Worm (Caenorhabditis elegans): ENCODE results near the gene dop-1.
A peak's percentile ranks its signal among the peaks of the same experiment; 100 is the strongest.

The dop-1 gene

DNA sequence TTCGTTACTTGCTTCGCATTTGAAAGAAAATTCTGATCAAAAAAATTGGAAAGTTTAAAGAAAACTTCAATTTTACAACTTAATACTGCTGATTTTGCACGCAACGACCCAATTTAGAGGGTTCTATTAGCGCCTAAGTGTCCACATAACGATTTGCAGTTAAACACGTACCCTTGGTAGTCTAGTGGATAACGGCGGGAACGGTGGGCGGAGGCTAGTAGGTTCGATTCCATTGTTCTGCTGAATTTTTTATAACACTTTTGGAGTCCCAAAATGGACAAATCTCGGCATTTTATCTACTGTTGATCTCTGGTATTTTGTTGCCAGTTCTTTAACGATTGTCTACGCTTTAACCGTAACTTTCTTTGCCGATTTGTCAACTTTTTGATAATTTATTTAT is 34.5 kb upstream of the dop-1 start:
- no peak for TF ChIP-seq drap-1 (GFP tag; optimal IDR thresholded peaks at IDR 0.05)
- no peak for TF ChIP-seq flh-1 (GFP tag; optimal IDR thresholded peaks at IDR 0.05)
- no peak for TF ChIP-seq unc-120 (tag; optimal IDR thresholded peaks at IDR 0.05; ENCODE audit: poor library complexity, severe bottlenecking)
- TF ChIP-seq blmp-1 (tag; optimal IDR thresholded peaks at IDR 0.05): no peak
- TF ChIP-seq nhr-12 (tag; optimal IDR thresholded peaks at IDR 0.05): no peak
- TF ChIP-seq lin-32 (GFP tag; optimal IDR thresholded peaks at IDR 0.05): no peak

ce11 chrX:4451936-4452335 is 33.3 kb upstream of the dop-1 start:
- TF ChIP-seq snpc-4 (tag; optimal IDR thresholded peaks at IDR 0.05) (no peak), lsy-2 (tag; optimal IDR thresholded peaks at IDR 0.05) (no peak), ceh-43 (GFP tag; optimal IDR thresholded peaks at IDR 0.05) (no peak), unc-120 (tag; optimal IDR thresholded peaks at IDR 0.05; ENCODE audit: poor library complexity, severe bottlenecking) (no peak), drap-1 (GFP tag; optimal IDR thresholded peaks at IDR 0.05) (no peak), elt-1 (tag; optimal IDR thresholded peaks at IDR 0.05; ENCODE audit: borderline replicate concordance, insufficient read depth) (no peak), sptf-1 (tag; optimal IDR thresholded peaks at IDR 0.05) (no peak), nhr-76 (tag; optimal IDR thresholded peaks at IDR 0.05) (no peak), ham-2 (GFP tag; optimal IDR thresholded peaks at IDR 0.05) (no peak), sem-2 (GFP tag; optimal IDR thresholded peaks at IDR 0.05) (no peak), flh-1 (GFP tag; optimal IDR thresholded peaks at IDR 0.05) (no peak), ceh-83 (GFP tag; optimal IDR thresholded peaks at IDR 0.05) (no peak)

DNA sequence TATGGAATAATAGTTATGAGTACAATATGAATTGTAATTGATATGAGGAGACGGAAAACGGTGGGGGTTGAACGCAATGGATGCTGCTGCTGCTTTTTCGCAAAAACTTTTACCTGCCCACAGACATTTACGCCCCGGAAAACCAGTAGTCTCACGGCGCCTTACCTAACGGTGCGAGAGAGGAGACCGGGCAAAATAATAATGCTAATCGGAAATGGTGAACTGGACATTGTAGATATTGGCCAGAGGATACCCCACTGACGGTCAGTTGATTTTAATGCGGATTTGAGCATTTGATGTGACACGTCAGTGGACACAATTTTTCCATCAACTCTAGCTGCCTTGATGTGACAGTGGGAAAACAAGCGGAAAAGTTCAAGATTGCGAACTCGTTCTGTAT is 29.6 kb upstream of the dop-1 start, which contains the start of gene mltn-13:
Gene mltn-13 (minus strand): TSS at position 101 of the 400 bp plus-strand sequence.
- TF ChIP-seq nhr-12 (tag; optimal IDR thresholded peaks at IDR 0.05) (no peak), unc-39 (tag; optimal IDR thresholded peaks at IDR 0.05) (no peak), sem-2 (GFP tag; optimal IDR thresholded peaks at IDR 0.05) (no peak), ztf-11 (tag; optimal IDR thresholded peaks at IDR 0.05) (no peak), nhr-76 (tag; optimal IDR thresholded peaks at IDR 0.05) (no peak), ceh-43 (GFP tag; optimal IDR thresholded peaks at IDR 0.05) (no peak), tbx-8 (GFP tag; optimal IDR thresholded peaks at IDR 0.05) (no peak), mab-5 (tag; optimal IDR thresholded peaks at IDR 0.05) (no peak)

ce11 chrX:4444843-4445242 is 26.2 kb upstream of the dop-1 start:
- no peak for TF ChIP-seq hlh-1 (tag; optimal IDR thresholded peaks at IDR 0.05)
- peak; percentile 14 for TF ChIP-seq unc-120 (tag; optimal IDR thresholded peaks at IDR 0.05; ENCODE audit: poor library complexity, severe bottlenecking)
- TF ChIP-seq nhr-76 (tag; optimal IDR thresholded peaks at IDR 0.05): no peak
- no peak for TF ChIP-seq unc-62 (GFP tag; optimal IDR thresholded peaks at IDR 0.05)
- TF ChIP-seq M03D4.4 (tag; optimal IDR thresholded peaks at IDR 0.05): no peak
- peak; percentile 38 for TF ChIP-seq sptf-1 (tag; optimal IDR thresholded peaks at IDR 0.05)
- TF ChIP-seq pha-4 (tag; optimal IDR thresholded peaks at IDR 0.05): no peak
- TF ChIP-seq nhr-28 (tag; optimal IDR thresholded peaks at IDR 0.05): no peak
- TF ChIP-seq elt-1 (tag; optimal IDR thresholded peaks at IDR 0.05; ENCODE audit: borderline replicate concordance, insufficient read depth): no peak
- peak; percentile 13 for TF ChIP-seq drap-1 (GFP tag; optimal IDR thresholded peaks at IDR 0.05)
- no peak for TF ChIP-seq ztf-11 (tag; optimal IDR thresholded peaks at IDR 0.05)
- no peak for TF ChIP-seq ces-1 (GFP tag; optimal IDR thresholded peaks at IDR 0.05)
- no peak for TF ChIP-seq nhr-237 (tag; optimal IDR thresholded peaks at IDR 0.05)
- TF ChIP-seq ham-2 (GFP tag; optimal IDR thresholded peaks at IDR 0.05): no peak
- TF ChIP-seq ceh-83 (GFP tag; optimal IDR thresholded peaks at IDR 0.05): peak; percentile 74
- TF ChIP-seq blmp-1 (tag; optimal IDR thresholded peaks at IDR 0.05): no peak
- TF ChIP-seq cnd-1 (tag; optimal IDR thresholded peaks at IDR 0.05): no peak
- TF ChIP-seq nhr-12 (tag; optimal IDR thresholded peaks at IDR 0.05): no peak

ce11 chrX:4444073-4444472 is 25.4 kb upstream of the dop-1 start:
- TF ChIP-seq lsy-2 (tag; optimal IDR thresholded peaks at IDR 0.05): no peak
- peak; percentile 76 for TF ChIP-seq drap-1 (GFP tag; optimal IDR thresholded peaks at IDR 0.05)
- TF ChIP-seq mep-1 (tag; optimal IDR thresholded peaks at IDR 0.05): peak; percentile 13
- peak; percentile 58 for TF ChIP-seq ceh-43 (GFP tag; optimal IDR thresholded peaks at IDR 0.05)
- peak; percentile 84 for TF ChIP-seq sptf-1 (tag; optimal IDR thresholded peaks at IDR 0.05)
- peak; percentile 18 for TF ChIP-seq lin-13 (tag; optimal IDR thresholded peaks at IDR 0.05)
- TF ChIP-seq nhr-237 (tag; optimal IDR thresholded peaks at IDR 0.05): no peak
- TF ChIP-seq mab-5 (tag; optimal IDR thresholded peaks at IDR 0.05): no peak
- TF ChIP-seq lin-32 (GFP tag; optimal IDR thresholded peaks at IDR 0.05): peak; percentile 33
- no peak for TF ChIP-seq nhr-2 (tag; optimal IDR thresholded peaks at IDR 0.05)
- no peak for TF ChIP-seq pha-4 (tag; optimal IDR thresholded peaks at IDR 0.05)
- no peak for TF ChIP-seq unc-62 (GFP tag; optimal IDR thresholded peaks at IDR 0.05)
- peak; percentile 63 for TF ChIP-seq bed-3 (GFP tag; optimal IDR thresholded peaks at IDR 0.05)
- TF ChIP-seq zip-8 (tag; optimal IDR thresholded peaks at IDR 0.05): no peak
- TF ChIP-seq flh-1 (GFP tag; optimal IDR thresholded peaks at IDR 0.05): no peak
- no peak for TF ChIP-seq ztf-11 (tag; optimal IDR thresholded peaks at IDR 0.05)
- no peak for TF ChIP-seq hlh-1 (tag; optimal IDR thresholded peaks at IDR 0.05)
- TF ChIP-seq blmp-1 (tag; optimal IDR thresholded peaks at IDR 0.05): no peak
- no peak for TF ChIP-seq elt-3 (tag; optimal IDR thresholded peaks at IDR 0.05)
- no peak for TF ChIP-seq elt-1 (tag; optimal IDR thresholded peaks at IDR 0.05; ENCODE audit: borderline replicate concordance, insufficient read depth)
- TF ChIP-seq tbx-8 (GFP tag; optimal IDR thresholded peaks at IDR 0.05): peak; percentile 67
- TF ChIP-seq nhr-12 (tag; optimal IDR thresholded peaks at IDR 0.05): no peak
- TF ChIP-seq unc-120 (tag; optimal IDR thresholded peaks at IDR 0.05; ENCODE audit: poor library complexity, severe bottlenecking): peak; percentile 63
- TF ChIP-seq ham-2 (GFP tag; optimal IDR thresholded peaks at IDR 0.05): no peak
- TF ChIP-seq unc-39 (tag; optimal IDR thresholded peaks at IDR 0.05): no peak
- peak; percentile 84 for TF ChIP-seq M03D4.4 (tag; optimal IDR thresholded peaks at IDR 0.05)
- TF ChIP-seq ceh-83 (GFP tag; optimal IDR thresholded peaks at IDR 0.05): peak; percentile 80
- peak; percentile 63 for TF ChIP-seq sem-2 (GFP tag; optimal IDR thresholded peaks at IDR 0.05)
- TF ChIP-seq mls-2 (tag; optimal IDR thresholded peaks at IDR 0.05): peak; percentile 78
- TF ChIP-seq snpc-4 (tag; optimal IDR thresholded peaks at IDR 0.05): no peak
- no peak for TF ChIP-seq nhr-76 (tag; optimal IDR thresholded peaks at IDR 0.05)
- TF ChIP-seq nhr-28 (tag; optimal IDR thresholded peaks at IDR 0.05): no peak
- TF ChIP-seq ces-1 (GFP tag; optimal IDR thresholded peaks at IDR 0.05): peak; percentile 10
- TF ChIP-seq ceh-39 (tag; optimal IDR thresholded peaks at IDR 0.05): no peak
- peak; percentile 78 for TF ChIP-seq cnd-1 (tag; optimal IDR thresholded peaks at IDR 0.05)
